Worm (Caenorhabditis elegans): ENCODE data around the gene nop-1.

DNA sequence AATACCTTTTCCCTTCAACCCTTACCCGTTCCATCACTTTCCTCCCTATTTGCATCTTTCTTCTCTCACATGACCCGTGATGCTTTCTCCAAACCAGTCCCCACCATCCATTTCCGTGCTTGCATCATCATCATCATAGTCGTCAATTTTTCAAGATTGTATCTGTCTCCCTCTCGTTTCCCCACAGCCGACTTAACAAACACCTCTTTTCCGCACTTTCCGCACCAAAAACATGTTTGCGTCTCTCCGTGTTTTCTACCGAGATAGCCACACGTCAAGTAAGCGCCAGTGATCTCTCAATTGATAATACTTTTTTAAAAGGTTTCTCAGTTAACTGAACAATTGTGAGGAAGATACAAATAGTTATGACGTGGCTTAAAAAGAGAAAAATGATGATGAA, 20.5 kb upstream of the nop-1 start:
- no peak for TF ChIP-seq skn-1 (tag; optimal IDR thresholded peaks at IDR 0.05)
- TF ChIP-seq nhr-10 (tag; optimal IDR thresholded peaks at IDR 0.05): no peak
- TF ChIP-seq unc-62 (GFP tag; optimal IDR thresholded peaks at IDR 0.05): peak; percentile 54
- no peak for TF ChIP-seq nhr-237 (tag; optimal IDR thresholded peaks at IDR 0.05)
- TF ChIP-seq lin-39 (tag; optimal IDR thresholded peaks at IDR 0.05): peak; percentile 69
- TF ChIP-seq nhr-77 (tag; optimal IDR thresholded peaks at IDR 0.05): no peak
- no peak for TF ChIP-seq ama-1 (optimal IDR thresholded peaks at IDR 0.05)
- TF ChIP-seq ztf-4 (tag; optimal IDR thresholded peaks at IDR 0.05): peak; percentile 64
- TF ChIP-seq R02D3.7 (tag; optimal IDR thresholded peaks at IDR 0.05): no peak

All from whole organism, L2 larva.